Fruit fly (Drosophila melanogaster) whole organism: Measurements from ENCODE around the gene T48.

Experiments
- CG8478 ChIP-seq: fragments of >200 bp; optimal IDR thresholded peaks from 2 replicates; lab custom pipeline; 2018; ENCODE audit warnings: inconsistent platforms
- Dll ChIP-seq: fragments of >200 bp; optimal IDR thresholded peaks from 2 replicates; lab custom pipeline; 2017
- EcR ChIP-seq, 2 experiments: fragments of >200 bp; optimal IDR thresholded peaks; 2 replicates each; lab custom pipeline; 2017; ENCODE audit warnings: missing biosample characterization in 2 of 2, missing genetic modification characterization in 2 of 2, missing genetic modification reagents in 2 of 2
- pan ChIP-seq: fragments of >200 bp; optimal IDR thresholded peaks from 2 replicates; lab custom pipeline; 2017
- psq ChIP-seq: fragments of >200 bp; optimal IDR thresholded peaks from 2 replicates; lab custom pipeline; 2017
- usp ChIP-seq: fragments of >200 bp; optimal IDR thresholded peaks from 2 replicates; lab custom pipeline; 2017; ENCODE audit warnings: missing biosample characterization, missing genetic modification characterization, mixed read lengths

T48 gene

DNA sequence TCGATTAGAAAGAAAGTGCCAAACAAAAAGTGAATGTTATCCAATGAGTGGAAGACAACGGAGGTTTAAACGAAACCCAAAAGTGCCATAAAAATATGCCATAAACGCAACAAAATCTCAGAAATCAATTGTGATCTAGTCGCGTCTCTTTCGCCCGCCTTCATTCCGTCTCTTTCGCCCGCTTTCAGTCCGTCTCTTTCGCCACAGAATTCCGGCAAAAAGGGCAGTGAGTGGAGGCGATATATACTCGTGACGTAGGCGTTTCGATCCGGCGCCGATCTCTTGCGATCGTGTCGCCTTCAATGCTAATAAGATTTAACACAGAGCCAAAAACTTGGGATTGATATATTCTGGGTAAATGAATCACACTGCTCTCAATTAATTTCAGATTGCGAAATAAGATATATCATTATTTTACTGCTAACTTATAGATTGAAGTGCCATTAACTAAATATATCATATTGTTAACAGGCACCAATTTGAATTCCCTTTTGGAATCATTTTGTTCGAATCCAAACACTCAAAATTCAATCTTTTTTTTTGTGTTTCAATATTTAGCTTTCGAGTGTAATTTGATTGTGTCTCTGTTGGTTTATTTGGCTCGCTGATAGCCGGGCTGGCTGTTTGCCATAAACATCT, 6.7 kb downstream of the T48 start:
- no peak for TF ChIP-seq Dll (lab: Kevin White, UChicago)
- TF ChIP-seq EcR (GFP tag; optimal IDR thresholded peaks at IDR 0.05; lab: Kevin White, UChicago) = no peak
- no peak for TF ChIP-seq psq (lab: Kevin White, UChicago)
- TF ChIP-seq pan (lab: Kevin White, UChicago) = no peak
- TF ChIP-seq usp (GFP tag; lab: Kevin White, UChicago) = no peak
- TF ChIP-seq CG8478 (lab: Kevin White, UChicago) = no peak

DNA sequence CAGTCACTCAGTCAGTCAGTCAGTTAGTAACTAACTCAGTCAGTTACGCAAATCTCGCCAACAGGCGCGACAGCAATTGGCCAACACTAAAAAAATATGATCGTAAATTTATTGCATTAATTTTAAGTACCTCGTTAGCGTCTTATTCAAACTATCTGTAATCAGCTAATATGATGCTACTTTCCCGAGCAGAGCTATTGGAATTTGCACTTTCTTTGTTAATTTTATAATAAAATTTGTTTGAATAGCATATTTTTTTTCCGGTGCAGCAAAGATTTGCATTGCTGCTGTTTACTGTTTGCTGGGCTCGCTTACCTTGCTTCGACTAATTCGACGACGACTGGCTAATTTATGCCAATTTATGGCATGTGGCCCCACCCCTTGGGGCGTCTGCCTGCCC, 8.6 kb downstream of the T48 start:
- no peak for TF ChIP-seq psq (lab: Kevin White, UChicago)
- no peak for TF ChIP-seq Dll (lab: Kevin White, UChicago)
- no peak for TF ChIP-seq CG8478 (lab: Kevin White, UChicago)
- TF ChIP-seq EcR (GFP tag; optimal IDR thresholded peaks at IDR 0.05; lab: Kevin White, UChicago) = no peak

DNA sequence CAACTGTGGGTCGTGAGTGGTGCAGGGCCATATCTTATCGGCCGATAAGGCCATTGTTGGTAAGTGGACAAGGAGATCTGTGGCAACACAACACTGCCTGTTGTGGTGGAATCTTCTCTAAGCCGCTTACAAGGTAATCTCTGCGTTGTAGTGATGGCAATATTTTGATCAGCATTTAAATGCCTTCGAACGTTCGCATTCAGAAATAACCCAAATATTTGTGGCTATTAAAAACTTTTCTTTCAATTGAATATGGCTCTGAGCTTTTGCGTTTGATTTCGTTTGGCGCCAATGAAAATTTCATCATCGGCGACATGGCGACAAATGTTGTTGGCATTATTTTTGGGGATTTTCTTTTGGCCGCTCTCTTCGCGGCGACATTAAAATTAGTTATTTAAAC, 9.0 kb downstream of the T48 start:
- TF ChIP-seq EcR (GFP tag; optimal IDR thresholded peaks at IDR 0.05; lab: Kevin White, UChicago) (no peak), usp (GFP tag; lab: Kevin White, UChicago) (no peak), psq (lab: Kevin White, UChicago) (no peak), pan (lab: Kevin White, UChicago) (no peak), Dll (lab: Kevin White, UChicago) (no peak), CG8478 (lab: Kevin White, UChicago) (no peak)

DNA sequence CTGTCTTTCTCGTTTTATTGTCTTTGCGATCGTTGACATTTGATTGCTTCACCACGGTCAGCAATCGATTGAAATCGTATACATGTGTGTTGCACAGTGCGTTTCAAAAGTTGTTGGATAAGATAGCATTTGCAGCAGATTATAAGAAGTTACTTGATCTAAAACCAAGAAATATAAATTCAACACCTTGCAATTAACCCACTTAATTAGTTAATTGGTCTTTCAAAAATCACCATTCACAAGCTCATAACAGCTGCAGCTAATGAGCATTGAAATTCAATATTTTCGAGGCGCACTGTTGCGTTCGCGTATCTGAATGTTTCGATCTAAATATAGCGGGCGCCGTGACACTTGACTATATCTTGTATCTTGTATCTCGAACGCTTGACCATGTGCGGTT, 11.2 kb downstream of the T48 start:
- TF ChIP-seq pan (lab: Kevin White, UChicago) = no peak
- TF ChIP-seq EcR (GFP tag; optimal IDR thresholded peaks at IDR 0.05; lab: Kevin White, UChicago) = peak in 1 of 2 experiments; percentile 34
- no peak for TF ChIP-seq usp (GFP tag; lab: Kevin White, UChicago)
- TF ChIP-seq psq (lab: Kevin White, UChicago) = no peak

DNA sequence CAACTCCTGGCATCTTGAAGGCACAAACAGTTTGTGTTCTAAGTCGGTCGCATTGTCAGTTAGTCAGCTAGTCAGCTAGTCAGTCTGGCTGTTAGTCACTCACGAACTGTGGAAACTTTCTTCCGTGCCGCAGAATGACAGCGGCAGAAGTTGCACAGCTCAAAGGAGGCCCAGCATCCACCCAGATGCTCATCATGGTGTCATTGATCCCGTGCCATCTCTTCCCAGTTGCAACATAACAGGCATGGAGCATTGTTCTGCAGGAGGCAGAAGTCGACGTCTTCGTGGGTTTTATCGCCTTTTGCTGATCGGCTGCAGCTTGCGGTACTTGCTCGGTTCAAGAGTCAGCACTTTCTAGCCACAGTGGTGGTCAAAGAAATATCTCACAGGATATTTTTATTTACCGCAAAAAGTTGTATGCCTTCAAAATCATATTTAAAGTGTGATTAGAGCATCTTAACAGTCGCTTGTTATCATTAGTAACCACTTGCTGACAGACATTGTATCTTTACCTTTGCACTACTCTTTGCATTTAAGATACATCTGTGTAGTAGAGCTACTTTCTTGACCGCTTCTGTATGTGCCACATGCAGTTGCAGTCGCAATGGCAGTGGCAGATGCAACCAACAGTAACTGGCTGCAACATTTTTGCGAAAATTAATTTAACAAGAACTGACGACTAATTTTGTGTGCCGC, 12.2 kb downstream of the T48 start:
- TF ChIP-seq EcR (GFP tag; optimal IDR thresholded peaks at IDR 0.05; lab: Kevin White, UChicago) = peak in 1 of 2 experiments; percentile 76
- no peak for TF ChIP-seq pan (lab: Kevin White, UChicago)
- TF ChIP-seq Dll (lab: Kevin White, UChicago) = no peak
- TF ChIP-seq psq (lab: Kevin White, UChicago) = no peak

DNA sequence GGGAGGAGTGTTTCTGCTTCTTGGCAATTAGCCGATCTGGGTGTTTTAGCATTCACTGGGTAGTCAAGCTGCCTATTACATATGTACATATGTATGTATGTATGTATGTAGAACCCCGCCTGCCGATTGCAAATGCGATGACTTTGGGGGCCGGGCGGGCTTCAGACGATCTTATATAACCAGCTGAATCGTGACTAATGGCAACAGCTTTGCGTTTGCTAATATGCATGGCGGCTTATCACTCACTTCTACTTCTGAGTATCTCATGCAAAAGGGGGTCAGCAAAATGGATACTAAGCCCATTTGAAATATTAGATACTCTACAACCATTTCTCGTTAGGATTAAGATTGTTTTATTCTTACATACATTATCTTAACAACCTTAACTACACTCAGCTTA, 14.7 kb downstream of the T48 start:
- TF ChIP-seq CG8478 (lab: Kevin White, UChicago) (no peak), psq (lab: Kevin White, UChicago) (no peak), Dll (lab: Kevin White, UChicago) (no peak), EcR (GFP tag; optimal IDR thresholded peaks at IDR 0.05; lab: Kevin White, UChicago) (no peak)

DNA sequence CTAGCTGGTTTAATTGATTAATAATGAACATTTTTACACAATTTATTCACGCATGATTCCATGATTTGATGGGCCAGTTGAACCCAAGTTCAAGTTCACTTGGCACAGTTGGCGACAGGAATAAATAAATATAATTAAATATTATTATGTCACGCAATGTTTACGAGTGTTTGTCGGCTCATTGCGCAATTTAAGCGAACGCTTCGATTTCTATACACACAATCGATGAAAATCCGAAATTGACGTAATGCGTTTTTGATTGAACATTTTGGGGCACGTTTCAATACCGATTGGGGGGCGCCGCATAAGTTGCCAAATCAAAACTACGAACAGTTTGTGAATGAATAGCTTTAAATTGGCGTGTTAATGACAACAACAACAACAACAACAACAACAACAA, 15.8 kb downstream of the T48 start:
- TF ChIP-seq Dll (lab: Kevin White, UChicago) (no peak), pan (lab: Kevin White, UChicago) (no peak), EcR (GFP tag; optimal IDR thresholded peaks at IDR 0.05; lab: Kevin White, UChicago) (no peak), usp (GFP tag; lab: Kevin White, UChicago) (no peak), psq (lab: Kevin White, UChicago) (no peak), CG8478 (lab: Kevin White, UChicago) (no peak)

DNA sequence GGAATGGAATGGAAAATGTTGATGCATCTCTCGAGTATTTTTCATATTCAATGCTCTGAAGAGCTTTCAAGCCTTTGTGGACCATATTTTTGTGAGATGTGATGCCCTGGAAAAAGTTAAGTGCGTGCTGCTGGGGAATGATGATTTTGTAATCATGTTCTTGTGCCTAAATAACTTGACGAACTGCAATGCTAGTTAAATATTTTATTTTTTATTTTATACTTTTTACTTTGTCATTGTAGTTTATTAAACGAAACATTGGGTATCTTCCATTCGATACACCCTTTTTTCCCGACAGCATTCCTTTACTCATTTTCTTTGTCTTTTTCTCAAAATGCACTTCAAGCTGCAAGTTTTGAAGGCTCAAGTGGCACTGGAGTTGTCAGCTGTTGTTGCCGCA, 18.4 kb downstream of the T48 start:
- TF ChIP-seq CG8478 (lab: Kevin White, UChicago) = no peak
- peak; percentile 49 for TF ChIP-seq pan (lab: Kevin White, UChicago)
- TF ChIP-seq EcR (GFP tag; optimal IDR thresholded peaks at IDR 0.05; lab: Kevin White, UChicago) = no peak

DNA sequence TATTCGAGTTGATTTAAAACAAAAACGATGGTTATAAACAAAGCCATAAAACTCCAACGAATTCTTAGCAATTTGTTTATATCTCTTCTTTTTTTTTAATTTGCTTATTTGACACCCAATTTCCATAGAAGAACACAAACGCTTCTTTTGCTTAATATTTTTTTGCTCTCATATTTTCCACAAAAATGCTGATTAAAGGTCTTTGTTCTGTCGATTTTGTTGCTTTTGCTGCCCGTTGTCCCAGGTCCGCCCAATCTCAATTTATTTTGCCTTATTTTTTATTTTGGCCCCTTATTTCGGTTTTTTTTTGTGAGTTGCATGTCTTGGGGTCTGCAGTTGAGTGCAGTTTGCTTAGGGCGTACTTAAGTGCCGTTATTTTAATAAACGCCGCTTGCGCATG, 24.5 kb downstream of the T48 start:
- TF ChIP-seq Dll (lab: Kevin White, UChicago) = no peak
- no peak for TF ChIP-seq psq (lab: Kevin White, UChicago)
- no peak for TF ChIP-seq CG8478 (lab: Kevin White, UChicago)
- TF ChIP-seq pan (lab: Kevin White, UChicago) = no peak
- TF ChIP-seq usp (GFP tag; lab: Kevin White, UChicago) = no peak
- TF ChIP-seq EcR (GFP tag; optimal IDR thresholded peaks at IDR 0.05; lab: Kevin White, UChicago) = no peak

DNA sequence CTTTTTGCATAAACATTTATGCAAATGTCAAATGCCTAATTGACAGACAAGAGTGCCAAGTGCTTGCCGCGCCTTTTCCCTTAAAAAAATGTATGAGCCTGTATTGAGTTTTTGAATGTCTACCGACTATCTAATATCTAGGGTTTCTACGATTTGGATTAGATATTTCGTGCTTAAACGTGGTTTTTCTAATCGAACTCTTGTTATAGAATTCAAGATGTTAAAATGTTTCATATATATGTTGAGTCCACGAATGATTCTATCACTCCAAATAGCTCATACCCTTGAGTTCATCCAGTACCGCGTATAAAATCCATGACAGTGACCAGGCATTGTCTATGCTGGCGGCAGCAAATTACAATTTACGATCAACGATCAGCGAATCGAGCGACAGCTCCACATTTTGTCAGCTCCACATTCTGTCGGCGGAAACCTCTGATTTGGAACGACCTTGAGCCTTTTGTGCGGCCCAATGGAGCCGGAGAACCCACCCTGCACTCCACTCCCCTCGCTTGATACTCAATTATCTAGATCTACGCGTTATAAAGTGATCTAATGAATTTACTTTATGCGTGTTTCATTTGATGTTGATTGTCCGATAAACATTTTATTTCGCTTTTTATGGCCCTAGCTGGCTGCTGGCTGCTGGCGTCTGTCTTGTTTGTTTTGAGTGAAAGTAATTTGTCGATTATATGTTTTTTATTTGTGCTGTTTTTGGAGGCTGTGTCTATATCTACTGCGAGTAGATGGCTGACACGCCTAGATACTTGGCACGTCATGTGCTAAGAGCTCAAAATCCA, 25.4 kb downstream of the T48 start:
- no peak for TF ChIP-seq psq (lab: Kevin White, UChicago)
- no peak for TF ChIP-seq usp (GFP tag; lab: Kevin White, UChicago)
- no peak for TF ChIP-seq EcR (GFP tag; optimal IDR thresholded peaks at IDR 0.05; lab: Kevin White, UChicago)

DNA sequence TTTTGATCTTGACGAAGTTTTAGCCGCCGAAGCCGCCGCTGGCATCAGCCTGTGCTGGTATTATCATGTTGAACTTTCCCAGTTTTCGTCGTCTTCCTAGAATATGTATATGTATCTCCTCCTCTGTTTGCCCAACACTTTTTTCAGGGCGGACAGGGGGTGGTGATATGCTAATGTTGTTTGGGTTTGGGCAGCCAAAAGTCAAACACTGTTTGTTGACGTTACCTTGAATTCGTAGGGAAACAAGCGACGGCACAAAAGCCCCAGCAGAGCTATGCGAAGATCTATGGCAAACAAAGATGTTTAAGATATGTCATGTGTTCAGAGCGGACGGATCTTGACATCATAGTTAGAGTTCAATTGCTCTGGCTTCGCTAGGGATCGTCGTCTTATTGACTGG, 27.2 kb downstream of the T48 start:
- TF ChIP-seq Dll (lab: Kevin White, UChicago) = no peak
- no peak for TF ChIP-seq EcR (GFP tag; optimal IDR thresholded peaks at IDR 0.05; lab: Kevin White, UChicago)
- no peak for TF ChIP-seq CG8478 (lab: Kevin White, UChicago)
- TF ChIP-seq usp (GFP tag; lab: Kevin White, UChicago) = no peak
- TF ChIP-seq psq (lab: Kevin White, UChicago) = no peak
- no peak for TF ChIP-seq pan (lab: Kevin White, UChicago)
